Worm (Caenorhabditis elegans): ENCODE data around the gene R52.5.

Gene R52.5

ce11 chrII:2122091-2122490, 12.2 kb upstream of the R52.5 start, which contains the start of gene math-37:
TSS of gene math-37 (minus strand) at chrII:2122191.
- TF ChIP-seq ztf-11 (tag; optimal IDR thresholded peaks at IDR 0.05) (no peak), zip-8 (tag; optimal IDR thresholded peaks at IDR 0.05) (no peak), lsy-2 (tag; optimal IDR thresholded peaks at IDR 0.05) (no peak), ceh-43 (GFP tag; optimal IDR thresholded peaks at IDR 0.05) (no peak), M03D4.4 (tag; optimal IDR thresholded peaks at IDR 0.05) (no peak), lin-13 (tag; optimal IDR thresholded peaks at IDR 0.05) (no peak), snpc-4 (tag; optimal IDR thresholded peaks at IDR 0.05) (no peak), nhr-76 (tag; optimal IDR thresholded peaks at IDR 0.05) (no peak), cnd-1 (tag; optimal IDR thresholded peaks at IDR 0.05) (no peak), ceh-83 (GFP tag; optimal IDR thresholded peaks at IDR 0.05) (no peak), pha-4 (tag; optimal IDR thresholded peaks at IDR 0.05) (no peak), ham-2 (GFP tag; optimal IDR thresholded peaks at IDR 0.05) (no peak), elt-3 (tag; optimal IDR thresholded peaks at IDR 0.05) (no peak), unc-120 (tag; optimal IDR thresholded peaks at IDR 0.05; ENCODE audit: poor library complexity, severe bottlenecking) (no peak), elt-1 (tag; optimal IDR thresholded peaks at IDR 0.05; ENCODE audit: borderline replicate concordance, insufficient read depth) (no peak)

- no peak for TF ChIP-seq lin-13 (tag; optimal IDR thresholded peaks at IDR 0.05)
- TF ChIP-seq snpc-4 (tag; optimal IDR thresholded peaks at IDR 0.05) = no peak
- TF ChIP-seq ceh-39 (tag; optimal IDR thresholded peaks at IDR 0.05) = no peak
- TF ChIP-seq mep-1 (tag; optimal IDR thresholded peaks at IDR 0.05) = no peak
- TF ChIP-seq hlh-1 (tag; optimal IDR thresholded peaks at IDR 0.05) = no peak
- TF ChIP-seq tbx-8 (GFP tag; optimal IDR thresholded peaks at IDR 0.05) = no peak
- no peak for TF ChIP-seq ceh-43 (GFP tag; optimal IDR thresholded peaks at IDR 0.05)
- TF ChIP-seq sem-2 (GFP tag; optimal IDR thresholded peaks at IDR 0.05) = no peak
- no peak for TF ChIP-seq blmp-1 (tag; optimal IDR thresholded peaks at IDR 0.05)
- TF ChIP-seq nhr-12 (tag; optimal IDR thresholded peaks at IDR 0.05) = no peak
- no peak for TF ChIP-seq mab-5 (tag; optimal IDR thresholded peaks at IDR 0.05)
- TF ChIP-seq nhr-28 (tag; optimal IDR thresholded peaks at IDR 0.05) = no peak
- TF ChIP-seq M03D4.4 (tag; optimal IDR thresholded peaks at IDR 0.05) = no peak
- no peak for TF ChIP-seq sptf-1 (tag; optimal IDR thresholded peaks at IDR 0.05)
- no peak for TF ChIP-seq pha-4 (tag; optimal IDR thresholded peaks at IDR 0.05)
- TF ChIP-seq ztf-11 (tag; optimal IDR thresholded peaks at IDR 0.05) = no peak
- no peak for TF ChIP-seq elt-3 (tag; optimal IDR thresholded peaks at IDR 0.05)
- no peak for TF ChIP-seq lin-32 (GFP tag; optimal IDR thresholded peaks at IDR 0.05)
- no peak for TF ChIP-seq mls-2 (tag; optimal IDR thresholded peaks at IDR 0.05)
- no peak for TF ChIP-seq elt-1 (tag; optimal IDR thresholded peaks at IDR 0.05; ENCODE audit: borderline replicate concordance, insufficient read depth)
Measured at ce11 chrII:2116794-2117193, 7.0 kb upstream of the R52.5 start, which contains the start of gene srh-195. TSS of gene srh-195 (minus strand) at chrII:2116894.

DNA sequence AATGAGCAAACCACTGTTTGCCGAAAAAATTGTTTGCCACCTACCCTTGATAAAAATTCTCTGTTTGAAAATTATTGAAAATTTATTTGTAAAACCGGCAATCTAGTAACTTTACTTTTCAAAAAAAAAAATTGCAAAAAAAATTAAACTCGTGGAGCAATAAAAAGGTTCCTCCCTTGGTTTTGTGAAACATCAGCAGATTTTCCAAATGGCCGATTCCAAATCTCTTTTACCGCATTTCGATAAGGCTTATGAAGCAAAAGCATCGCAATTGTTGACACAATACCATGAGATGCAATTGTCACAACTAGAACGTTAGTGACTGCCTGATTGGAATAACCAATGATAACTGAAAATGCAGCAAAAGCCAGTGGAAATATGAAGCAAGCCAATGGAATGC, 4.6 kb upstream of the R52.5 start:
- TF ChIP-seq tbx-8 (GFP tag; optimal IDR thresholded peaks at IDR 0.05) = no peak
- no peak for TF ChIP-seq ceh-43 (GFP tag; optimal IDR thresholded peaks at IDR 0.05)
- TF ChIP-seq M03D4.4 (tag; optimal IDR thresholded peaks at IDR 0.05) = no peak
- TF ChIP-seq ceh-83 (GFP tag; optimal IDR thresholded peaks at IDR 0.05) = no peak
- TF ChIP-seq mab-5 (tag; optimal IDR thresholded peaks at IDR 0.05) = no peak
- no peak for TF ChIP-seq nhr-76 (tag; optimal IDR thresholded peaks at IDR 0.05)
- TF ChIP-seq sem-2 (GFP tag; optimal IDR thresholded peaks at IDR 0.05) = no peak
- TF ChIP-seq ham-2 (GFP tag; optimal IDR thresholded peaks at IDR 0.05) = no peak
- no peak for TF ChIP-seq mep-1 (tag; optimal IDR thresholded peaks at IDR 0.05)
- TF ChIP-seq zip-8 (tag; optimal IDR thresholded peaks at IDR 0.05) = no peak
- TF ChIP-seq unc-39 (tag; optimal IDR thresholded peaks at IDR 0.05) = no peak
- no peak for TF ChIP-seq elt-3 (tag; optimal IDR thresholded peaks at IDR 0.05)
- no peak for TF ChIP-seq cnd-1 (tag; optimal IDR thresholded peaks at IDR 0.05)
- TF ChIP-seq ces-1 (GFP tag; optimal IDR thresholded peaks at IDR 0.05) = no peak
- no peak for TF ChIP-seq pha-4 (tag; optimal IDR thresholded peaks at IDR 0.05)
- no peak for TF ChIP-seq ztf-11 (tag; optimal IDR thresholded peaks at IDR 0.05)
- no peak for TF ChIP-seq hlh-1 (tag; optimal IDR thresholded peaks at IDR 0.05)
- TF ChIP-seq sptf-1 (tag; optimal IDR thresholded peaks at IDR 0.05) = no peak

- TF ChIP-seq lsy-2 (tag; optimal IDR thresholded peaks at IDR 0.05) (no peak), zip-8 (tag; optimal IDR thresholded peaks at IDR 0.05) (no peak), pha-4 (tag; optimal IDR thresholded peaks at IDR 0.05) (no peak), ceh-39 (tag; optimal IDR thresholded peaks at IDR 0.05) (no peak), tbx-8 (GFP tag; optimal IDR thresholded peaks at IDR 0.05) (no peak), unc-39 (tag; optimal IDR thresholded peaks at IDR 0.05) (no peak), drap-1 (GFP tag; optimal IDR thresholded peaks at IDR 0.05) (no peak), elt-1 (tag; optimal IDR thresholded peaks at IDR 0.05; ENCODE audit: borderline replicate concordance, insufficient read depth) (no peak), unc-120 (tag; optimal IDR thresholded peaks at IDR 0.05; ENCODE audit: poor library complexity, severe bottlenecking) (no peak), M03D4.4 (tag; optimal IDR thresholded peaks at IDR 0.05) (no peak), cnd-1 (tag; optimal IDR thresholded peaks at IDR 0.05) (no peak)
Measured at ce11 chrII:2112948-2113347, 3.1 kb upstream of the R52.5 start, which contains the start of gene R52.6. TSS of gene R52.6 (minus strand) at chrII:2113048.

All from whole organism, mixed stage, embryonic.